Worm (Caenorhabditis elegans): ENCODE measurements around the gene lipl-7.

lipl-7 gene

ce11 chrIV:10251764-10252163 is 10.1 kb upstream of the lipl-7 start:
- no peak for TF ChIP-seq nhr-232 (tag; optimal IDR thresholded peaks at IDR 0.05)
- no peak for TF ChIP-seq dmd-4 (tag; optimal IDR thresholded peaks at IDR 0.05; ENCODE audit: borderline replicate concordance)
- no peak for TF ChIP-seq hlh-15 (tag; optimal IDR thresholded peaks at IDR 0.05)
- no peak for TF ChIP-seq tbx-2 (tag; optimal IDR thresholded peaks at IDR 0.05)
- no peak for TF ChIP-seq lim-6 (tag; optimal IDR thresholded peaks at IDR 0.05)
- no peak for TF ChIP-seq sdc-2 (tag; optimal IDR thresholded peaks at IDR 0.05)
- no peak for TF ChIP-seq ets-4 (tag; optimal IDR thresholded peaks at IDR 0.05)
- no peak for TF ChIP-seq ceh-14 (tag; optimal IDR thresholded peaks at IDR 0.05)
- no peak for TF ChIP-seq hlh-13 (GFP tag; optimal IDR thresholded peaks at IDR 0.05)

ce11 chrIV:10251261-10251660 is 9.6 kb upstream of the lipl-7 start:
- no peak for TF ChIP-seq fax-1 (tag; optimal IDR thresholded peaks at IDR 0.05)
- no peak for TF ChIP-seq ref-2 (tag; optimal IDR thresholded peaks at IDR 0.05)
- TF ChIP-seq gmeb-2 (tag; optimal IDR thresholded peaks at IDR 0.05), result no peak
- no peak for TF ChIP-seq unc-86 (tag; optimal IDR thresholded peaks at IDR 0.05)

ce11 chrIV:10250577-10251075 is 9.0 kb upstream of the lipl-7 start, which contains the start of gene daf-14:
Gene daf-14 (plus strand): TSS chrIV:10250627.
- TF ChIP-seq ceh-14 (tag; optimal IDR thresholded peaks at IDR 0.05) (no peak), hlh-30 (tag; optimal IDR thresholded peaks at IDR 0.05; ENCODE audit: insufficient read depth) (peak; percentile 23)

ce11 chrIV:10245666-10246210 is 4.1 kb upstream of the lipl-7 start, which contains the start of gene F01G10.10:
Gene F01G10.10 (plus strand): TSS chrIV:10246160.
- TF ChIP-seq fkh-10 (GFP tag; optimal IDR thresholded peaks at IDR 0.05) (no peak), npax-4 (tag; optimal IDR thresholded peaks at IDR 0.05) (no peak), nhr-232 (tag; optimal IDR thresholded peaks at IDR 0.05) (no peak), syd-9 (tag; optimal IDR thresholded peaks at IDR 0.05) (no peak), unc-42 (tag; optimal IDR thresholded peaks at IDR 0.05) (no peak), pax-1 (tag; optimal IDR thresholded peaks at IDR 0.05) (no peak), hlh-30 (tag; optimal IDR thresholded peaks at IDR 0.05; ENCODE audit: insufficient read depth) (no peak), ceh-6 (GFP tag; optimal IDR thresholded peaks at IDR 0.05) (no peak), ceh-30 (tag; optimal IDR thresholded peaks at IDR 0.05) (no peak), unc-3 (GFP tag; conservative IDR thresholded peaks at IDR 0.05) (no peak), unc-3 (tag; optimal IDR thresholded peaks at IDR 0.05) (no peak), zip-5 (tag; optimal IDR thresholded peaks at IDR 0.05) (no peak)

- no peak for TF ChIP-seq rnt-1 (tag; optimal IDR thresholded peaks at IDR 0.05)
- TF ChIP-seq nfya-1 (tag; optimal IDR thresholded peaks at IDR 0.05), result no peak
- TF ChIP-seq lin-11 (tag; optimal IDR thresholded peaks at IDR 0.05), result no peak
- no peak for TF ChIP-seq tbx-7 (tag; optimal IDR thresholded peaks at IDR 0.05)
- no peak for TF ChIP-seq ceh-6 (GFP tag; optimal IDR thresholded peaks at IDR 0.05)
- peak; percentile 91 for TF ChIP-seq elt-2 (tag; optimal IDR thresholded peaks at IDR 0.05)
- no peak for TF ChIP-seq ets-4 (tag; optimal IDR thresholded peaks at IDR 0.05)
Observed at ce11 chrIV:10243276-10243675, 1.7 kb upstream of the lipl-7 start, which contains the start of gene tkt-1. Gene tkt-1 (plus strand): TSS chrIV:10243612.

- TF ChIP-seq ceh-45 (GFP tag; IDR thresholded peaks at IDR 0.05) (no peak), ceh-34 (tag; optimal IDR thresholded peaks at IDR 0.05) (no peak), rnt-1 (tag; optimal IDR thresholded peaks at IDR 0.05) (no peak), fkh-10 (GFP tag; optimal IDR thresholded peaks at IDR 0.05) (no peak), hlh-13 (GFP tag; optimal IDR thresholded peaks at IDR 0.05) (no peak), pha-4 (tag; optimal IDR thresholded peaks at IDR 0.05) (no peak), nhr-232 (tag; optimal IDR thresholded peaks at IDR 0.05) (no peak), fkh-6 (tag; optimal IDR thresholded peaks at IDR 0.05) (no peak), hlh-6 (tag; optimal IDR thresholded peaks at IDR 0.05) (no peak), elt-2 (tag; optimal IDR thresholded peaks at IDR 0.05) (no peak), sox-2 (GFP tag; IDR thresholded peaks at IDR 0.05) (no peak)
Observed at ce11 chrIV:10242458-10243123, 968 bp upstream of the lipl-7 start.
